Fruit fly (Drosophila melanogaster) whole organism, pupa: Measurements from ENCODE around the gene HP1e.

ENCODE experiments used
- CG10348 ChIP-seq: fragments of 200-800 bp; sonication (Bioruptor generic); IDR thresholded peaks from 2 replicates; pipeline ENCODE4 v1.3.6; 2022; ENCODE audit warnings: missing biosample characterization, missing genetic modification characterization
- CG12605 ChIP-seq: fragments of 200-800 bp; sonication (Bioruptor generic); IDR thresholded peaks from 2 replicates; pipeline ENCODE4 v1.3.6; 2022; ENCODE audit warnings: missing biosample characterization, missing genetic modification characterization
- CG13204 ChIP-seq: fragments of 200-800 bp; sonication (Bioruptor generic); optimal IDR thresholded peaks from 2 replicates; lab custom pipeline; 2018; ENCODE audit warnings: missing biosample characterization, mild to moderate bottlenecking, missing genetic modification characterization, moderate library complexity
- CG14655 ChIP-seq: fragments of 200-800 bp; sonication (Bioruptor generic); optimal IDR thresholded peaks from 3 replicates; lab custom pipeline; 2017; ENCODE audit warnings: mild to moderate bottlenecking, missing biosample characterization, missing genetic modification reagents, missing genetic modification characterization
- CG15710 ChIP-seq: fragments of 200-800 bp; sonication (Bioruptor generic); optimal IDR thresholded peaks from 2 replicates; lab custom pipeline; 2018; ENCODE audit warnings: missing biosample characterization, mild to moderate bottlenecking, missing genetic modification characterization, moderate library complexity
- CG17806 ChIP-seq: fragments of 200-800 bp; sonication (Bioruptor generic); optimal IDR thresholded peaks from 2 replicates; lab custom pipeline; 2018; ENCODE audit warnings: missing biosample characterization, mild to moderate bottlenecking, missing genetic modification characterization, moderate library complexity
- CG32121 ChIP-seq: fragments of 200-800 bp; sonication (Bioruptor generic); IDR thresholded peaks from 2 replicates; pipeline ENCODE4 v1.3.6; 2022; ENCODE audit warnings: missing biosample characterization, missing genetic modification characterization
- CG34367 ChIP-seq: fragments of 200-800 bp; sonication (Bioruptor generic); optimal IDR thresholded peaks from 2 replicates; lab custom pipeline; 2018; ENCODE audit warnings: missing biosample characterization, mild to moderate bottlenecking, missing genetic modification characterization
- CG4496 ChIP-seq: fragments of 200-800 bp; sonication (Bioruptor generic); IDR thresholded peaks from 3 replicates; pipeline ENCODE4 v1.3.6; 2022; ENCODE audit warnings: missing biosample characterization, missing genetic modification characterization
- CG8159 ChIP-seq: fragments of 200-800 bp; sonication (Bioruptor generic); optimal IDR thresholded peaks from 3 replicates; lab custom pipeline; 2018; ENCODE audit warnings: missing biosample characterization, mild to moderate bottlenecking, missing genetic modification characterization, moderate library complexity
- CG8301 ChIP-seq: fragments of 200-800 bp; sonication (Bioruptor generic); optimal IDR thresholded peaks from 2 replicates; lab custom pipeline; 2018; ENCODE audit warnings: missing biosample characterization, mild to moderate bottlenecking, missing genetic modification characterization
- CG9948 ChIP-seq: fragments of 200-800 bp; sonication (Bioruptor generic); optimal IDR thresholded peaks from 2 replicates; lab custom pipeline; 2018; ENCODE audit warnings: missing biosample characterization, mild to moderate bottlenecking, missing genetic modification characterization, moderate library complexity
- D1 ChIP-seq: fragments of 200-800 bp; sonication (Bioruptor generic); optimal IDR thresholded peaks from 2 replicates; lab custom pipeline; 2018; ENCODE audit warnings: missing biosample characterization, mild to moderate bottlenecking, missing genetic modification characterization, moderate library complexity
- EcR ChIP-seq: fragments of 200-800 bp; sonication (Bioruptor generic); optimal IDR thresholded peaks from 3 replicates; lab custom pipeline; 2019; ENCODE audit warnings: missing biosample characterization, missing genetic modification characterization, mild to moderate bottlenecking, moderate library complexity, missing genetic modification reagents
- Ets98B ChIP-seq: fragments of 200-800 bp; sonication (Bioruptor generic); IDR thresholded peaks from 2 replicates; pipeline ENCODE4 v1.3.6; 2022; ENCODE audit warnings: missing biosample characterization, missing genetic modification characterization
- Pif1A ChIP-seq: fragments of 200-800 bp; sonication (Bioruptor generic); optimal IDR thresholded peaks from 3 replicates; lab custom pipeline; 2016; ENCODE audit warnings: missing biosample characterization, missing genetic modification characterization
- Pif1B ChIP-seq: fragments of 200-800 bp; sonication (Bioruptor generic); optimal IDR thresholded peaks from 3 replicates; lab custom pipeline; 2016; ENCODE audit warnings: missing biosample characterization, missing genetic modification characterization
- Snoo ChIP-seq: fragments of 200-800 bp; sonication (Bioruptor generic); optimal IDR thresholded peaks from 3 replicates; lab custom pipeline; 2017; ENCODE audit warnings: missing biosample characterization, mild to moderate bottlenecking, missing genetic modification characterization, inconsistent platforms
- fd96Ca ChIP-seq: fragments of 200-800 bp; sonication (Bioruptor generic); IDR thresholded peaks from 3 replicates; pipeline ENCODE4 v1.3.6; 2022; ENCODE audit warnings: missing biosample characterization, missing genetic modification characterization
- gl ChIP-seq: fragments of 200-800 bp; sonication (Bioruptor generic); optimal IDR thresholded peaks from 2 replicates; lab custom pipeline; 2018; ENCODE audit warnings: missing biosample characterization, mild to moderate bottlenecking, missing genetic modification characterization
- rn ChIP-seq: fragments of 200-800 bp; sonication (Bioruptor generic); IDR thresholded peaks from 2 replicates; pipeline ENCODE4 v1.3.6; 2022; ENCODE audit warnings: missing biosample characterization, missing genetic modification characterization

HP1e gene

DNA sequence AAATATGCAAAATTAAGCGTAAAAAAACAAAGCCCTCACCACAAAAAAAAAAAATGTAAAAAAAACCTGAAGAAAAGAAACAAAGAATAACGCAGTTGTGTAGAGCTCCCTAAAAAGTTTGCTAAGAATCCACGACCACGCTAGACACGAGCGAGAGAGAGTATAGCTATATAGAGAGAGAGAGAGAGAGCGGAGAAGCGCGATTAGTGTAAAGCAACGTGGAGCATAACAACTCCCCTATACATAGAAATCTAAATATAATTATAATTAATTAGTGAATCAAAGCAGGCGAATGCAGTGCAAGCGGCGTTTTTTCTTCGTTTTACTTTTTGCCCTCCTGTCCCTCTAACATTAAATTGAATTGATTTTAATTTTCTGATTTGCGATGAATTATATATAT lies 37.8 kb downstream of the HP1e start:
- TF ChIP-seq Pif1A (GFP tag; lab: Kevin White, UChicago), result no peak
- TF ChIP-seq CG4496, result no peak
- TF ChIP-seq CG34367 (tag; lab: Kevin White, UChicago), result no peak
- no peak for TF ChIP-seq CG15710
- TF ChIP-seq CG10348 (GFP tag; lab: Robert Waterston, UW), result no peak
- no peak for TF ChIP-seq rn
- no peak for TF ChIP-seq CG17806 (tag; lab: Kevin White, UChicago)
- TF ChIP-seq Ets98B, result no peak; the same call in 1 of the 2 replicates
- TF ChIP-seq CG32121, result no peak
- no peak for TF ChIP-seq Pif1B (GFP tag; lab: Kevin White, UChicago)
- TF ChIP-seq CG13204 (GFP tag; lab: Kevin White, UChicago), result no peak
- no peak for TF ChIP-seq D1
- no peak for TF ChIP-seq CG12605 (GFP tag; lab: Robert Waterston, UW)
- TF ChIP-seq gl (tag; lab: Kevin White, UChicago), result no peak
- no peak for TF ChIP-seq CG14655
- no peak for TF ChIP-seq Snoo

dm6 chr3R:9363066-9363719 lies 41.6 kb downstream of the HP1e start, which contains the start of gene CG18473:
CG18473 (plus strand) TSS chr3R:9363305.
- TF ChIP-seq fd96Ca (GFP tag; lab: Robert Waterston, UW) (no peak), Pif1A (GFP tag; lab: Kevin White, UChicago) (no peak), Snoo (no peak), CG34367 (tag; lab: Kevin White, UChicago) (no peak), D1 (no peak), CG8159 (tag; lab: Kevin White, UChicago) (no peak)
- TF ChIP-seq, all 21 proteins: peak for 0

DNA sequence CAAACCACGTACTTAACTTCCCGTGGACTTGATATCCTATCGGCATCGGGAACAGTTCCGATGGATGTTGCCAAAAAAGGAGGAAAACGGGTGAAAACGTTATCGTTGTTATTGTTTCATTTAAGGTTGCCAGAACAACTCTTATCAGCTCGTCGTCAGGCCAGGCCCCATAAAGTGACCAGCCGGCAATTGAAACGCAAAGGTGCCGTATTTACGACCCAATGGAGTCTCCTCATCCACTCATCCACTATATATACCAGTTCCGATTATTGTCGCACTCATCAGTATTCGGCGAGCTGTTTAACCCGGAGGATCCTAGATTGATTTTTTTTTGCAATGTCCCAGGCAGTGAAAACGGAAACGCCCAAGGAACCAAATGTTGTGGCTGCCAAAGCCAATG lies 43.6 kb downstream of the HP1e start, which contains the start of gene Srr:
TSS of gene Srr (plus strand) at position 278 of the 400 bp plus-strand sequence.
- TF ChIP-seq D1, result no peak
- no peak for TF ChIP-seq CG14655
- TF ChIP-seq CG10348 (GFP tag; lab: Robert Waterston, UW), result no peak
- no peak for TF ChIP-seq CG12605 (GFP tag; lab: Robert Waterston, UW)
- no peak for TF ChIP-seq Snoo
- no peak for TF ChIP-seq Pif1A (GFP tag; lab: Kevin White, UChicago)
- no peak for TF ChIP-seq CG17806 (tag; lab: Kevin White, UChicago)
- TF ChIP-seq CG32121, result no peak
- TF ChIP-seq CG8301 (tag; lab: Kevin White, UChicago), result no peak
- no peak for TF ChIP-seq CG4496
- no peak for TF ChIP-seq Ets98B
- TF ChIP-seq EcR, result no peak
- no peak for TF ChIP-seq CG34367 (tag; lab: Kevin White, UChicago)
- TF ChIP-seq rn, result no peak
- TF ChIP-seq fd96Ca (GFP tag; lab: Robert Waterston, UW), result no peak
- TF ChIP-seq CG8159 (tag; lab: Kevin White, UChicago), result no peak
- TF ChIP-seq CG15710, result no peak
- TF ChIP-seq CG9948 (tag; lab: Kevin White, UChicago), result no peak
- no peak for TF ChIP-seq Pif1B (GFP tag; lab: Kevin White, UChicago)

DNA sequence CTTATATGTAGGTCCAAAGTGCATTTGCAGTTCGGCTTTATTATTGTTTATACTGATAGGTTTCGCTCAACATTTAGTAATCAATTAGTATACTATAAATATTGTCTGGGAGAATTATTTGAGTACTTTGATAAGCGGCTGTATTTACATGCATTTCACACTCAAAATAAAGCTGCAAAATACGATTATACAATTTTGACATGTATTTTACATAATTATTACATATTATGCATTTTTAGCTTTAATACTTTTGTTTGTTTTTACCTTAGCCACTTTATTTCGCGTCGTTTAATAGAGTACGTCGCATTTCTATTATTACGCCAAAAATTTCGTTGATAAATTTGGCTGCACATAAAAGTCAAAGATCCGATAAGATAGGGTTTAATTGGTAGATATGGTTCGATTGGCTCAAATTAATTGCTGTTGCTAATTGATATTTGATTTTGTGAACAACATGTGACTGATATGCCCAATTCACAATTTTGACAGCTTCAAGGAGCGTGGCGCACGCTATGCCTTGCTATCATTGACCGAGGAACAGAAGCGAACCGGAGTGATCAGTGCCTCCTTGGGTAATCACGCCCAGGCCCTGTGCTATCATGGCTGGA lies 44.4 kb downstream of the HP1e start:
- no peak for TF ChIP-seq CG15710
- no peak for TF ChIP-seq CG10348 (GFP tag; lab: Robert Waterston, UW)
- TF ChIP-seq CG8159 (tag; lab: Kevin White, UChicago), result no peak
- no peak for TF ChIP-seq CG8301 (tag; lab: Kevin White, UChicago)
- TF ChIP-seq Pif1A (GFP tag; lab: Kevin White, UChicago), result no peak
- no peak for TF ChIP-seq CG12605 (GFP tag; lab: Robert Waterston, UW)
- TF ChIP-seq CG4496, result no peak
- no peak for TF ChIP-seq D1
- no peak for TF ChIP-seq Ets98B
- TF ChIP-seq CG34367 (tag; lab: Kevin White, UChicago), result no peak
- no peak for TF ChIP-seq CG13204 (GFP tag; lab: Kevin White, UChicago)
- no peak for TF ChIP-seq Snoo
- no peak for TF ChIP-seq Pif1B (GFP tag; lab: Kevin White, UChicago)
- no peak for TF ChIP-seq EcR
- no peak for TF ChIP-seq CG17806 (tag; lab: Kevin White, UChicago)
- no peak for TF ChIP-seq CG9948 (tag; lab: Kevin White, UChicago)
- no peak for TF ChIP-seq CG14655
- no peak for TF ChIP-seq rn
- no peak for TF ChIP-seq fd96Ca (GFP tag; lab: Robert Waterston, UW)

- no peak for TF ChIP-seq gl (tag; lab: Kevin White, UChicago)
- no peak for TF ChIP-seq Pif1B (GFP tag; lab: Kevin White, UChicago)
- TF ChIP-seq CG15710, result no peak
- peak; percentile 65; the same call in 1 of the 2 replicates for TF ChIP-seq CG32121
- no peak for TF ChIP-seq CG10348 (GFP tag; lab: Robert Waterston, UW)
- no peak for TF ChIP-seq CG14655
- TF ChIP-seq CG4496, result no peak
- TF ChIP-seq CG12605 (GFP tag; lab: Robert Waterston, UW), result no peak
- no peak for TF ChIP-seq CG17806 (tag; lab: Kevin White, UChicago)
- TF ChIP-seq CG8159 (tag; lab: Kevin White, UChicago), result no peak
- no peak for TF ChIP-seq CG34367 (tag; lab: Kevin White, UChicago)
- peak; percentile 33 for TF ChIP-seq CG8301 (tag; lab: Kevin White, UChicago)
- no peak for TF ChIP-seq rn
- TF ChIP-seq Snoo, result no peak
- TF ChIP-seq CG9948 (tag; lab: Kevin White, UChicago), result no peak
- no peak for TF ChIP-seq EcR
- peak; percentile 24 for TF ChIP-seq Pif1A (GFP tag; lab: Kevin White, UChicago)
- TF ChIP-seq CG13204 (GFP tag; lab: Kevin White, UChicago), result no peak
- no peak for TF ChIP-seq fd96Ca (GFP tag; lab: Robert Waterston, UW)
- TF ChIP-seq D1, result no peak
- peak; percentile 63; the same call in 1 of the 2 replicates for TF ChIP-seq Ets98B
- TF ChIP-seq, all 21 proteins: peak for 4
Observed at dm6 chr3R:9370413-9370812, 48.8 kb downstream of the HP1e start.
